Worm (Caenorhabditis elegans): ENCODE measurements around the gene F01D5.2.
A peak's percentile ranks its signal among the peaks of the same experiment; 100 is the strongest.

F01D5.2 gene

DNA sequence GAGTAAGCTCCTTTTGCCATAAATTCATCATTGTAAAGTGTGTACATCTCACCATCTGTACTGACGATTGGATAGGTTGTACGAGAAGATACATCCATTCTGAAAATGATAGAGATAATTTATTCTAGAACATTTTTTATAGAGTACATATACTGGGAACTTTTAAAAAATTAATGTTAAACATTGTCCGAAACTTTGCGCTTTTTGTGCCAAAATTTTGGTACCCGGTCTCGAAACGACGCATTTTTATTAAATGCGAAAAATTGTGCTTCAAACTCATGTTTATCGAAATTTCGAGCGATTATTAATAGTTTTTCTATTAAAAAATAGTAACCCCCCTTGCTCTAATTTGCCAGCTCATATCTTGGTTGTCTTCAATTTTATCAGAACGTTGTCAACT lies 7.1 kb downstream of the F01D5.2 start, which contains the start of gene Y39G8B.5:
Gene Y39G8B.5, minus strand, starts transcription at position 101 of the 400 bp plus-strand sequence.
- TF ChIP-seq nhr-10 (tag; optimal IDR thresholded peaks at IDR 0.05) (no peak), peb-1 (tag; optimal IDR thresholded peaks at IDR 0.05) (no peak), nhr-25 (tag; optimal IDR thresholded peaks at IDR 0.05) (no peak)

DNA sequence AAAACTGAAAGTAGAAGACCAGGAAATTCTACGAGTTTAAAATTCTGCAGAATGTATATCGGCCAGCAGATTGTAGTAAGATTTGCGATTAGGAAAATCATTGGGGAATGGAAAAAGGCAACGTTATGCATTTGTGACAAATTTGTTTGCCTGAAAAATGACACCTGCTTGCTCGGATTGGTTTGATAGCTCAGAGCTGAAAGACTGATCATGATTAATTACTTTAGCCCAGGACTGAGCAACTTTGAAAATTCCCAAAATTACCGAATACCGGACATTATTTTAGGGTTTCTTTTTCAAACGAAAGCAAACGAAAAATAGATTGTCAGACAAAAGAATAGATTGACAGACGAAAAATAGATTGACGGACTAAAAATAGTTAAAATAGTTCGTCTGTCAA lies 14.3 kb downstream of the F01D5.2 start, which contains the start of gene sre-47:
Gene sre-47, minus strand, starts transcription at position 101 of the 400 bp plus-strand sequence.
- TF ChIP-seq egl-27 (tag; optimal IDR thresholded peaks at IDR 0.05) (no peak), nhr-21 (tag; optimal IDR thresholded peaks at IDR 0.05) (no peak), mab-5 (tag; optimal IDR thresholded peaks at IDR 0.05) (no peak), ztf-11 (tag; optimal IDR thresholded peaks at IDR 0.05) (no peak), unc-39 (tag; optimal IDR thresholded peaks at IDR 0.05) (no peak), lin-11 (tag; optimal IDR thresholded peaks at IDR 0.05) (no peak), snpc-4 (tag; optimal IDR thresholded peaks at IDR 0.05) (no peak)

DNA sequence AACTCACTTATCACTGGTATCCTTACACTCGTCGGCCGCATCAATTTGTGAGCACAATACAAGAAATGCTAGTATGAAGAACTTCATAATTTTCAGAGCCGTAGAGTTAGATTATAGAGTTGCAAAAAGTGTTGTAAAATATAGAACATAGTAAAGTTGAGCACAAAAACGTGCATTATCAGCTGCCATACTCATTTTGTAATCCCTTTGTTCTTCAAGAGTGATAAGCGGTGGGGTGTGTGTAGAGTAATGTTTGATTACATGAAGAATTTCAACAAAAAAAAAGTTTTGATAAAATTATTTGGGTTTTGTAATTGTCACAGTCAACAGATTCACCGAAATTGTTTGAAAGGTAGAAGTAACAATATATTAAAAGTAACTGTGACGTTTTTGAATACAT lies 15.9 kb downstream of the F01D5.2 start, which contains the start of the genes Y39G8B.13 and Y39G8B.10:
Gene Y39G8B.13, minus strand, starts transcription at position 125 of the 400 bp plus-strand sequence.
Gene Y39G8B.10, minus strand, starts transcription at position 193 of the 400 bp plus-strand sequence.
- TF ChIP-seq mab-5 (tag; optimal IDR thresholded peaks at IDR 0.05) (no peak), fos-1 (tag; optimal IDR thresholded peaks at IDR 0.05) (peak; percentile 74), F13H6.1 (tag; optimal IDR thresholded peaks at IDR 0.05) (no peak), aly-2 (tag; optimal IDR thresholded peaks at IDR 0.05) (no peak)

DNA sequence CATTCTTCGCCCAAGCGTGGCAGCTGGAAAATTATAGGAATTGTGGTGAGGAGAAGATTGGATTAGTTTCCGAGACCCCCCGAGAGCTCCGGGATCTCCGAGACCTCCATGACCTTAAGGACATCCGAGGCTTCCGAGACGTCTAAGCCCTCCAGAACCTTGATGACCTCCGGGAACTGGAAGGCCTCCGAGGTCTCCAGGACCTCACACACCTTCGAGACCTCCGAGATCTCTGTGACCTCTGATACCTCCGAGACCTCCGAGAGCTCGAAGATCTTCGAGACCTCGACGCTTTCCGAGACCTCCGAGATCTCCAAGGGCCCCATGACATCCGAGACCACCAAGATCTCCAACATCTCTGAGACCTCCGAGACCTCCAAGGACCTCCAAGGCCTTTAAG lies 16.6 kb downstream of the F01D5.2 start:
- TF ChIP-seq lin-39 (tag; optimal IDR thresholded peaks at IDR 0.05): no peak
- TF ChIP-seq unc-39 (tag; optimal IDR thresholded peaks at IDR 0.05): no peak
- TF ChIP-seq mab-5 (tag; optimal IDR thresholded peaks at IDR 0.05): no peak
- no peak for TF ChIP-seq nhr-10 (tag; optimal IDR thresholded peaks at IDR 0.05)
- no peak for TF ChIP-seq mdl-1 (tag; optimal IDR thresholded peaks at IDR 0.05)
- TF ChIP-seq lsy-2 (tag; optimal IDR thresholded peaks at IDR 0.05): no peak
- no peak for TF ChIP-seq ztf-11 (tag; optimal IDR thresholded peaks at IDR 0.05)
- no peak for TF ChIP-seq nhr-237 (tag; optimal IDR thresholded peaks at IDR 0.05)
- no peak for TF ChIP-seq C34F6.9 (tag; optimal IDR thresholded peaks at IDR 0.05)
- TF ChIP-seq ztf-1 (GFP tag; conservative IDR thresholded peaks at IDR 0.05): no peak
- no peak for TF ChIP-seq dmd-4 (tag; optimal IDR thresholded peaks at IDR 0.05)
- TF ChIP-seq nhr-25 (tag; optimal IDR thresholded peaks at IDR 0.05): no peak
- TF ChIP-seq ceh-82 (tag; optimal IDR thresholded peaks at IDR 0.05): no peak

DNA sequence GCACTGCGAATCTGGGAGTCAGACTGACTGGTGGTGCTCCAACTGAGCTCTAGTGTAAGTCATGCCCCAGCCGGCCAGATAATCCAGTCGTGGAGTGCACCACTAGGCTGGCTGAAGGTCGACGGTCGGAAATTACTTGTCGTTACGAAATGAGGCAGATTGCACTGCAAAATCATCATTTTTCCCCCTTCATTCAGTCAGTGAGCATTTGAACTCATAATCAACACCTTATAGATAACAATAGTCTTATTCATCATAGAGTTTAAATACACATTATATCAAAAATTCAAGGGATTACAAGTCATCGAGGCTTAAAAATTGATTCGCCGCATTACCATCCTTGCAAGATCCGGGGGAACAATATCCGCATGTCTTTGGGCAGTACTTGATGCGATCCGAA lies 17.0 kb downstream of the F01D5.2 start:
- TF ChIP-seq Y55F3AM.14 (GFP tag; optimal IDR thresholded peaks at IDR 0.05): no peak
- TF ChIP-seq fos-1 (tag; optimal IDR thresholded peaks at IDR 0.05): peak; percentile 52
- TF ChIP-seq nhr-12 (tag; optimal IDR thresholded peaks at IDR 0.05): no peak
- TF ChIP-seq unc-39 (tag; optimal IDR thresholded peaks at IDR 0.05): no peak
- TF ChIP-seq lin-13 (GFP tag; optimal IDR thresholded peaks at IDR 0.05): no peak
- TF ChIP-seq nhr-23 (tag; optimal IDR thresholded peaks at IDR 0.05): no peak
- no peak for TF ChIP-seq ama-1 (optimal IDR thresholded peaks at IDR 0.05)
- no peak for TF ChIP-seq nhr-25 (tag; optimal IDR thresholded peaks at IDR 0.05)

DNA sequence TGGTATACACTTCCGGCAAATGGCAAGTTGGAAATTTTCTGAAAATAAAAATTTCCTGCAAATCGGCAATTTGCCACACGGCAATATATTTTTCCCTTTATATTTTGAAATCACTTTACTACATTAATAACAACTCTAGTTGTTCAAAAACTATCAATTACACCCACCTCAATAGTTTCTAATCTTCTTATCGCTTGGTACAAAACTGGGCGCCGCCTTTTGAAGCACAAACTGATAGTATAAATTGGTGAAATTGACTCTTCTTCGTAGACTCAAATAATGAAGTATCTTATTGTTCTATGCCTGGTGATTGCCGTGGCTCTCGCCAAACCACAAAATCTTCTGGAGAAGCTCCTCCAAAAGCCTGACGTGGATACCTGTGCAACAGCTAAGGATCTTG lies 17.8 kb downstream of the F01D5.2 start, which contains the start of gene Y39G8B.9:
Gene Y39G8B.9, plus strand, starts transcription at position 269 of the 400 bp plus-strand sequence.
- no peak for TF ChIP-seq aly-2 (tag; optimal IDR thresholded peaks at IDR 0.05)
- peak; percentile 54 for TF ChIP-seq fos-1 (tag; optimal IDR thresholded peaks at IDR 0.05)

DNA sequence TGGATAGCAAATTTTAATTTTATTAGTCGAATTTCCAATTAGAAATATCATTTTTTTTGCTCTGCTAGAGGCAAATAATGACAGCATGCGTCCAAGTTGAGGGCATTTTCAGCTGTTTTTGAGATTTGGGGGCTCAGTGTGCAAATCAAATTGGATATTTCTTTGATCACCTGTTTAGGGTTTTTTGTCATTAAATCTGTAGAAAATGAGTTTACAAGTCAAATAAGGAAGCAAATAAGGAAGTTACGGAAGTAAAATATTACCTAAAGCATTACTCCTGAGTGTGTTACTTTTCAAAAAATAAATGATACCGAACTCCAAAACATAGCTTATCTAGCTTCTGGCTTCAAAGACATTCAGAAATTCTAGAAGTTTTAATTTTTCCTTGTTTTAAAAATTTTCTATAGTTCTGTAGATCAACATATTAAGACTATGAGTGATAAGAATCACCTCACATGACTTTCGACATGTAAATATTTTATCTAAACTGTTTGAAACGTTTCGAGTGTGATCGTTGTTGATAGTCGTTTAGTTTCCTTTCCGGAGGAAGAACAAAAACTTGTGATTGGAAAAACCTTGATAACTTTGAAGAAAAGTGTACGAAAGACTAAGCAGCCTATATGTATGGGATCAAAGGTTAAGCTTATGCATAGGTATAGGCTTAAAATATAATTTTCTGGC lies 18.9 kb downstream of the F01D5.2 start, which contains the start of gene sre-48:
Gene sre-48, minus strand, starts transcription at position 51 of the 681 bp plus-strand sequence.
- TF ChIP-seq fos-1 (tag; optimal IDR thresholded peaks at IDR 0.05): peak; percentile 42
- peak; percentile 22 for TF ChIP-seq sma-9 (GFP tag; optimal IDR thresholded peaks at IDR 0.05)
- TF ChIP-seq sma-9 (tag; optimal IDR thresholded peaks at IDR 0.05): no peak
- no peak for TF ChIP-seq ztf-11 (tag; optimal IDR thresholded peaks at IDR 0.05)
- TF ChIP-seq gmeb-1 (tag; optimal IDR thresholded peaks at IDR 0.05): peak; percentile 41

Measured in whole organism, L2 larva.